Worm (Caenorhabditis elegans) whole organism, L2 larva: ENCODE data around the gene C56C10.4.

Source experiments
- F13H6.1 ChIP-seq: sonication (generic microtip); optimal IDR thresholded peaks from 2 replicates; lab custom pipeline; 2016; ENCODE audit warnings: missing genetic modification characterization, missing compliant biosample characterization
- mab-5 ChIP-seq: fragments of 150-350 bp; optimal IDR thresholded peaks from 2 replicates; lab custom pipeline; 2014; ENCODE audit warnings: missing biosample characterization, missing genetic modification characterization
- nhr-11 ChIP-seq: fragments of 150-350 bp; optimal IDR thresholded peaks from 2 replicates; lab custom pipeline; 2014; ENCODE audit warnings: missing biosample characterization, missing genetic modification characterization

DNA sequence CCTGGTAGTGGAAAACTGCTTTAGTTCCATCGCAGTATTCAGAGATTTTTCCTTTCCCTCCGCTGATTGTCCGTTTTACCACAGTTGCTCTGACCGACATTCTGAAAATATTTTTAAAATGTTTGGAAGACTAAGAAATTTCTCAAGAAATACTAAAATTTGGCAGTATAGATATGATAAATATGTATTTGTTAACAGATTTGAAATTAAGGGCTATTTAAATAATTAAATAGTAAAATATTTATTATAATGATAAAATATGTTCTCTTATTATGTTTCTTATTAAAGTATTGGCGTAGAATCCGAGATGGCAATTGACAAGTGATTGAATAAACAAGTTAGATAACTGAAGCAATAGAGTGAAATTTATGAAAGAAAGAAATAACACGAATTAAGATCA, 11.3 kb downstream of the C56C10.4 start, which contains the start of gene aipr-1:
- no peak for TF ChIP-seq mab-5 (tag; lab: Kevin White, UChicago)
- no peak for TF ChIP-seq F13H6.1 (tag; lab: Kevin White, UChicago)
- no peak for TF ChIP-seq nhr-11 (tag; lab: Kevin White, UChicago)
